Fruit fly (Drosophila melanogaster) whole organism, wandering third instar larva: ENCODE data around the gene ru.

ENCODE experiments used
- Abd-B ChIP-seq: fragments of >200 bp; optimal IDR thresholded peaks from 2 replicates; lab custom pipeline; 2017; ENCODE audit warnings: missing biosample characterization, missing genetic modification characterization
- CG32264 ChIP-seq: fragments of 200-800 bp; sonication (Bioruptor generic); optimal IDR thresholded peaks from 2 replicates; lab custom pipeline; 2016; ENCODE audit warnings: missing biosample characterization, missing genetic modification characterization
- CrebA ChIP-seq: fragments of 200-800 bp; sonication (Bioruptor generic); optimal IDR thresholded peaks from 2 replicates; lab custom pipeline; 2016; ENCODE audit warnings: missing biosample characterization, mild to moderate bottlenecking, missing genetic modification characterization, borderline replicate concordance
- HLH106 ChIP-seq: fragments of 200-800 bp; optimal IDR thresholded peaks from 3 replicates; lab custom pipeline; 2019; ENCODE audit warnings: missing biosample characterization, mild to moderate bottlenecking, missing genetic modification characterization, moderate library complexity
- Hr83 ChIP-seq: fragments of 200-300 bp; sonication (Bioruptor generic); optimal IDR thresholded peaks from 2 replicates; lab custom pipeline; 2016; ENCODE audit warnings: missing biosample characterization, mild to moderate bottlenecking, missing genetic modification characterization, moderate library complexity; ENCODE audit not compliant: poor library complexity, severe bottlenecking
- br ChIP-seq: fragments of 200-800 bp; sonication (Bioruptor generic); optimal IDR thresholded peaks from 2 replicates; lab custom pipeline; 2016; ENCODE audit warnings: missing biosample characterization, missing genetic modification characterization
- pan ChIP-seq: fragments of >200 bp; optimal IDR thresholded peaks from 2 replicates; lab custom pipeline; 2017
- psq ChIP-seq: fragments of 200-800 bp; sonication (Bioruptor generic); optimal IDR thresholded peaks from 3 replicates; lab custom pipeline; 2017; ENCODE audit warnings: missing biosample characterization, mild to moderate bottlenecking, missing genetic modification characterization, moderate library complexity
- usp ChIP-seq: fragments of >200 bp; optimal IDR thresholded peaks from 2 replicates; lab custom pipeline; 2017; ENCODE audit warnings: missing biosample characterization, missing genetic modification characterization

- no peak for TF ChIP-seq pan
- TF ChIP-seq Abd-B (GFP tag; lab: Kevin White, UChicago): no peak
- TF ChIP-seq Hr83: no peak
- peak; percentile 70 for TF ChIP-seq psq (GFP tag; lab: Kevin White, UChicago)
- TF ChIP-seq HLH106: peak; percentile 80
- TF ChIP-seq usp (GFP tag; lab: Kevin White, UChicago): no peak
- TF ChIP-seq CG32264 (GFP tag; lab: Kevin White, UChicago): peak; percentile 57
- TF ChIP-seq br (GFP tag; lab: Kevin White, UChicago): peak; percentile 76
- TF ChIP-seq CrebA (GFP tag; lab: Kevin White, UChicago): no peak
These were observed 8.6 kb downstream of the ru start for dm6 chr3L:1378862-1379543.
